Fruit fly (Drosophila melanogaster): ENCODE measurements around the gene CG10492.

DNA sequence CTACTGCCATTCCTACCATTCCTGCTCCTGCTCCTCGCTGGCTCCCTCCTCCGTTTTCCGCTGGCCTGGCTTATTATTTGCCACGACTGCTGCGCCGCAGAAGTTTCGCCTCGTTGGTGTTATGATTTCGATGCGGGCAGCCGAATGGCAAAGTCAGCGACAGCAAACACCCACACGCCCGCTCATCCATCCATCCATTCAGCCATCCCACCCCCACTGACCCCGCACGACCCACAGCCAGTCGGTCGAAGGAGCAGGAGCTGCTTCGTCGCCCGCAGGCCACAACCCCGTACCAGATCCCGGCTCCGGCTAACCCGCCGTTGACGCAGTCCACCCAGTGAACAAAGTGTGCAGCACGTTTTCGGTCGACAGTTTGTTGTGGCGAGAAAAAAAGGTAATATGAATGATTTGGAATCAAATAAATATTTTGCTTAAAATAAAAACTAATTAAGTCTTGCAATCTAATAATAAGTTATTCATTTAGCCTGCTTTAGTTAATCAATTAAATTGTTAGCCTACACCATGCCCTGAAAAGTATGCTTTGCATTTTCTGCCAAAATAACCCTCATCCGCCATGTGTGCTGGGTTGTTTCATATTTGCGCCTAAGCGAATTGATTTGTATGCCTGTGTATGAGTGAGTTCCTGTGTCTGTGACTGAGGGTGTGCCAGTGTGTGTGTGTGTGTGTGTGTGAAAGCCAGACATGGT is 27.2 kb upstream of the CG10492 start:
- TF ChIP-seq Abd-B (GFP tag; optimal IDR thresholded peaks at IDR 0.05) (no peak), CrebA (GFP tag; optimal IDR thresholded peaks at IDR 0.05; ENCODE audit: borderline replicate concordance) (no peak), Vsx2 (GFP tag; optimal IDR thresholded peaks at IDR 0.05; ENCODE audit: partially characterized antibody) (no peak), jim (GFP tag; optimal IDR thresholded peaks at IDR 0.05) (no peak), usp (GFP tag; optimal IDR thresholded peaks at IDR 0.05) (no peak), psq (GFP tag; optimal IDR thresholded peaks at IDR 0.05) (peak; percentile 20), CG9705 (GFP tag; optimal IDR thresholded peaks at IDR 0.05) (peak; percentile 33), woc (GFP tag; optimal IDR thresholded peaks at IDR 0.05) (no peak), fru (GFP tag; optimal IDR thresholded peaks at IDR 0.05) (peak; percentile 48)

Measured in whole organism, wandering third instar larva.